Fruit fly (Drosophila melanogaster): ENCODE results near the gene Mst84Dd.

The Mst84Dd gene

dm6 chr3R:7363673-7364072, at the start of gene Mst84Dd:
Gene Mst84Dd, minus strand, starts transcription at chr3R:7363773.
- no peak for TF ChIP-seq OdsH (GFP tag; optimal IDR thresholded peaks at IDR 0.05)
- TF ChIP-seq GATAd (GFP tag; optimal IDR thresholded peaks at IDR 0.05) = no peak
- no peak for TF ChIP-seq br (GFP tag; optimal IDR thresholded peaks at IDR 0.05)
- TF ChIP-seq Myc (optimal IDR thresholded peaks at IDR 0.05) = no peak
- no peak for TF ChIP-seq dl (GFP tag; optimal IDR thresholded peaks at IDR 0.05; ENCODE audit: insufficient read depth in 1 of 2, partially characterized antibody in 2 of 2)
- no peak for TF ChIP-seq lola (GFP tag; optimal IDR thresholded peaks at IDR 0.05)
- no peak for TF ChIP-seq woc (GFP tag; optimal IDR thresholded peaks at IDR 0.05)
- no peak for TF ChIP-seq psq (GFP tag; optimal IDR thresholded peaks at IDR 0.05)
- no peak for TF ChIP-seq ey (GFP tag; optimal IDR thresholded peaks at IDR 0.05)
- no peak for TF ChIP-seq tai (GFP tag; optimal IDR thresholded peaks at IDR 0.05)

dm6 chr3R:7406569-7406968, 43.0 kb upstream of the Mst84Dd start, which contains the start of gene Ir84a:
Gene Ir84a, plus strand, starts transcription at chr3R:7406869.
- TF ChIP-seq Sp1 (GFP tag; optimal IDR thresholded peaks at IDR 0.05) (no peak), fru (GFP tag; optimal IDR thresholded peaks at IDR 0.05) (no peak), sv (GFP tag; optimal IDR thresholded peaks at IDR 0.05) (no peak), dl (GFP tag; optimal IDR thresholded peaks at IDR 0.05; ENCODE audit: insufficient read depth in 1 of 2, partially characterized antibody in 2 of 2) (no peak), lola (GFP tag; optimal IDR thresholded peaks at IDR 0.05) (no peak), Abd-B (GFP tag; optimal IDR thresholded peaks at IDR 0.05) (no peak), CG32264 (GFP tag; optimal IDR thresholded peaks at IDR 0.05) (no peak)

- TF ChIP-seq usp (GFP tag; optimal IDR thresholded peaks at IDR 0.05) = no peak
- TF ChIP-seq pan (optimal IDR thresholded peaks at IDR 0.05) = no peak
- TF ChIP-seq ey (GFP tag; optimal IDR thresholded peaks at IDR 0.05) = no peak
- no peak for TF ChIP-seq Hr78 (GFP tag; optimal IDR thresholded peaks at IDR 0.05)
- TF ChIP-seq Myc (optimal IDR thresholded peaks at IDR 0.05) = no peak
- TF ChIP-seq GATAd (GFP tag; optimal IDR thresholded peaks at IDR 0.05) = no peak
- no peak for TF ChIP-seq Jra (GFP tag; optimal IDR thresholded peaks at IDR 0.05)
- no peak for TF ChIP-seq dl (GFP tag; optimal IDR thresholded peaks at IDR 0.05; ENCODE audit: insufficient read depth in 1 of 2, partially characterized antibody in 2 of 2)
- no peak for TF ChIP-seq sv (GFP tag; optimal IDR thresholded peaks at IDR 0.05)
- TF ChIP-seq woc (GFP tag; optimal IDR thresholded peaks at IDR 0.05) = no peak
- no peak for TF ChIP-seq Dfd (GFP tag; optimal IDR thresholded peaks at IDR 0.05)
- TF ChIP-seq sage (GFP tag; optimal IDR thresholded peaks at IDR 0.05) = no peak
- TF ChIP-seq Mio (GFP tag; optimal IDR thresholded peaks at IDR 0.05) = no peak
- TF ChIP-seq h (GFP tag; optimal IDR thresholded peaks at IDR 0.05) = no peak
- no peak for TF ChIP-seq HLH106 (tag; optimal IDR thresholded peaks at IDR 0.05)
- no peak for TF ChIP-seq lola (GFP tag; optimal IDR thresholded peaks at IDR 0.05)
Observed at dm6 chr3R:7394047-7394446, 30.5 kb upstream of the Mst84Dd start.

- TF ChIP-seq foxo (GFP tag; optimal IDR thresholded peaks at IDR 0.05) (no peak), fru (GFP tag; optimal IDR thresholded peaks at IDR 0.05) (no peak), CG9705 (GFP tag; optimal IDR thresholded peaks at IDR 0.05) (no peak), CrebA (GFP tag; optimal IDR thresholded peaks at IDR 0.05; ENCODE audit: borderline replicate concordance) (no peak), CG32264 (GFP tag; optimal IDR thresholded peaks at IDR 0.05) (no peak)
Observed at dm6 chr3R:7391113-7391512, 27.5 kb upstream of the Mst84Dd start, which contains the start of gene CG42650. Gene CG42650, plus strand, starts transcription at chr3R:7391413.

dm6 chr3R:7369205-7369604, 5.6 kb upstream of the Mst84Dd start, which contains the start of gene MstProx:
Gene MstProx, minus strand, starts transcription at chr3R:7369305.
- TF ChIP-seq brk (GFP tag; optimal IDR thresholded peaks at IDR 0.05) = no peak
- TF ChIP-seq GATAd (GFP tag; optimal IDR thresholded peaks at IDR 0.05) = no peak
- TF ChIP-seq Hr83 (GFP tag; optimal IDR thresholded peaks at IDR 0.05; ENCODE audit: poor library complexity, severe bottlenecking) = no peak
- no peak for TF ChIP-seq foxo (GFP tag; optimal IDR thresholded peaks at IDR 0.05)
- no peak for TF ChIP-seq Mio (GFP tag; optimal IDR thresholded peaks at IDR 0.05)
- no peak for TF ChIP-seq fru (GFP tag; optimal IDR thresholded peaks at IDR 0.05)
- no peak for TF ChIP-seq Hnf4 (GFP tag; optimal IDR thresholded peaks at IDR 0.05)
- TF ChIP-seq Sp1 (GFP tag; optimal IDR thresholded peaks at IDR 0.05) = no peak
- no peak for TF ChIP-seq sage (GFP tag; optimal IDR thresholded peaks at IDR 0.05)
- TF ChIP-seq HLH106 (tag; optimal IDR thresholded peaks at IDR 0.05) = no peak
- TF ChIP-seq CG9705 (GFP tag; optimal IDR thresholded peaks at IDR 0.05) = no peak
- TF ChIP-seq N (GFP tag; optimal IDR thresholded peaks at IDR 0.05) = no peak
- TF ChIP-seq psq (GFP tag; optimal IDR thresholded peaks at IDR 0.05) = no peak
- no peak for TF ChIP-seq woc (GFP tag; optimal IDR thresholded peaks at IDR 0.05)

Data from whole organism, wandering third instar larva.